Worm (Caenorhabditis elegans): ENCODE results near the gene C07B5.3.

C07B5.3 gene

ce11 chrX:9556038-9556437 lies 33.0 kb upstream of the C07B5.3 start:
- TF ChIP-seq dmd-4 (tag; optimal IDR thresholded peaks at IDR 0.05) (no peak), unc-39 (tag; optimal IDR thresholded peaks at IDR 0.05) (no peak), sem-4 (tag; optimal IDR thresholded peaks at IDR 0.05) (no peak), ceh-82 (tag; optimal IDR thresholded peaks at IDR 0.05) (no peak), aly-2 (tag; optimal IDR thresholded peaks at IDR 0.05) (no peak), sma-3 (GFP tag; optimal IDR thresholded peaks at IDR 0.05) (no peak), lin-13 (GFP tag; optimal IDR thresholded peaks at IDR 0.05) (no peak), F13H6.1 (tag; optimal IDR thresholded peaks at IDR 0.05) (no peak), elt-1 (tag; optimal IDR thresholded peaks at IDR 0.05) (no peak), gmeb-1 (tag; optimal IDR thresholded peaks at IDR 0.05) (no peak), nhr-23 (tag; optimal IDR thresholded peaks at IDR 0.05) (no peak), ZK546.5 (tag; optimal IDR thresholded peaks at IDR 0.05) (no peak)

ce11 chrX:9555238-9555637 lies 32.2 kb upstream of the C07B5.3 start:
- TF ChIP-seq nhr-10 (tag; optimal IDR thresholded peaks at IDR 0.05): no peak
- no peak for TF ChIP-seq peb-1 (tag; optimal IDR thresholded peaks at IDR 0.05)
- no peak for TF ChIP-seq nhr-6 (tag; optimal IDR thresholded peaks at IDR 0.05)
- no peak for TF ChIP-seq unc-62 (GFP tag; optimal IDR thresholded peaks at IDR 0.05)
- no peak for TF ChIP-seq lsy-2 (tag; optimal IDR thresholded peaks at IDR 0.05)
- TF ChIP-seq ceh-16 (tag; optimal IDR thresholded peaks at IDR 0.05): no peak
- no peak for TF ChIP-seq lin-39 (tag; optimal IDR thresholded peaks at IDR 0.05)
- TF ChIP-seq mab-5 (tag; optimal IDR thresholded peaks at IDR 0.05): no peak
- TF ChIP-seq nhr-21 (tag; optimal IDR thresholded peaks at IDR 0.05): no peak
- TF ChIP-seq nhr-11 (tag; optimal IDR thresholded peaks at IDR 0.05): no peak
- TF ChIP-seq mbf-1 (tag; optimal IDR thresholded peaks at IDR 0.05): no peak

- TF ChIP-seq sma-9 (GFP tag; optimal IDR thresholded peaks at IDR 0.05): peak; percentile 82
- TF ChIP-seq sma-9 (tag; optimal IDR thresholded peaks at IDR 0.05): no peak
- TF ChIP-seq nhr-129 (tag; optimal IDR thresholded peaks at IDR 0.05): peak; percentile 66
- TF ChIP-seq alr-1 (tag; optimal IDR thresholded peaks at IDR 0.05): no peak
- TF ChIP-seq sem-4 (tag; optimal IDR thresholded peaks at IDR 0.05): peak; percentile 34
- peak; percentile 25 for TF ChIP-seq egl-27 (tag; optimal IDR thresholded peaks at IDR 0.05)
- TF ChIP-seq F13H6.1 (tag; optimal IDR thresholded peaks at IDR 0.05): peak; percentile 3
- peak; percentile 83 for TF ChIP-seq nhr-25 (tag; optimal IDR thresholded peaks at IDR 0.05)
- no peak for TF ChIP-seq zag-1 (tag; optimal IDR thresholded peaks at IDR 0.05)
- TF ChIP-seq crh-2 (tag; optimal IDR thresholded peaks at IDR 0.05): peak; percentile 63
- TF ChIP-seq mdl-1 (tag; optimal IDR thresholded peaks at IDR 0.05): peak in 1 of 2 experiments; percentile 27
- TF ChIP-seq blmp-1 (tag; optimal IDR thresholded peaks at IDR 0.05; ENCODE audit: insufficient read depth): peak; percentile 92
- TF ChIP-seq C34F6.9 (tag; optimal IDR thresholded peaks at IDR 0.05): peak; percentile 22
- peak; percentile 0 for TF ChIP-seq nhr-6 (tag; optimal IDR thresholded peaks at IDR 0.05)
- TF ChIP-seq fos-1 (tag; optimal IDR thresholded peaks at IDR 0.05): peak; percentile 96
- TF ChIP-seq nhr-77 (tag; optimal IDR thresholded peaks at IDR 0.05): no peak
- peak; percentile 35 for TF ChIP-seq Y55F3AM.14 (GFP tag; optimal IDR thresholded peaks at IDR 0.05)
- TF ChIP-seq gmeb-1 (tag; optimal IDR thresholded peaks at IDR 0.05): peak; percentile 11
- TF ChIP-seq nhr-237 (tag; optimal IDR thresholded peaks at IDR 0.05): no peak
- peak; percentile 71 for TF ChIP-seq sma-3 (GFP tag; optimal IDR thresholded peaks at IDR 0.05)
Observed at ce11 chrX:9553095-9553494, 30.1 kb upstream of the C07B5.3 start.

- no peak for TF ChIP-seq nhr-10 (tag; optimal IDR thresholded peaks at IDR 0.05)
- no peak for TF ChIP-seq nhr-21 (tag; optimal IDR thresholded peaks at IDR 0.05)
- peak; percentile 32 for TF ChIP-seq crh-2 (tag; optimal IDR thresholded peaks at IDR 0.05)
- TF ChIP-seq mbf-1 (tag; optimal IDR thresholded peaks at IDR 0.05): no peak
- TF ChIP-seq peb-1 (tag; optimal IDR thresholded peaks at IDR 0.05): no peak
- TF ChIP-seq nhr-12 (tag; optimal IDR thresholded peaks at IDR 0.05): no peak
- no peak for TF ChIP-seq ceh-82 (tag; optimal IDR thresholded peaks at IDR 0.05)
- TF ChIP-seq nhr-23 (tag; optimal IDR thresholded peaks at IDR 0.05): no peak
- TF ChIP-seq ztf-11 (tag; optimal IDR thresholded peaks at IDR 0.05): no peak
- peak in 1 of 2 experiments; percentile 2 for TF ChIP-seq lsy-2 (tag; optimal IDR thresholded peaks at IDR 0.05)
- TF ChIP-seq aly-2 (tag; optimal IDR thresholded peaks at IDR 0.05): no peak
- peak; percentile 67 for TF ChIP-seq F13H6.1 (tag; optimal IDR thresholded peaks at IDR 0.05)
- no peak for TF ChIP-seq nhr-77 (tag; optimal IDR thresholded peaks at IDR 0.05)
- TF ChIP-seq alr-1 (tag; optimal IDR thresholded peaks at IDR 0.05): no peak
- TF ChIP-seq snpc-4 (tag; optimal IDR thresholded peaks at IDR 0.05): no peak
- peak; percentile 16 for TF ChIP-seq lin-13 (GFP tag; optimal IDR thresholded peaks at IDR 0.05)
- no peak for TF ChIP-seq unc-62 (GFP tag; optimal IDR thresholded peaks at IDR 0.05)
- no peak for TF ChIP-seq ztf-4 (tag; optimal IDR thresholded peaks at IDR 0.05)
- TF ChIP-seq nhr-6 (tag; optimal IDR thresholded peaks at IDR 0.05): no peak
- TF ChIP-seq ztf-1 (GFP tag; conservative IDR thresholded peaks at IDR 0.05): no peak
- no peak for TF ChIP-seq lin-11 (tag; optimal IDR thresholded peaks at IDR 0.05)
- TF ChIP-seq nhr-129 (tag; optimal IDR thresholded peaks at IDR 0.05): peak; percentile 20
- TF ChIP-seq C34F6.9 (tag; optimal IDR thresholded peaks at IDR 0.05): peak; percentile 25
- TF ChIP-seq R02D3.7 (tag; optimal IDR thresholded peaks at IDR 0.05): no peak
- no peak for TF ChIP-seq ceh-16 (tag; optimal IDR thresholded peaks at IDR 0.05)
- TF ChIP-seq fos-1 (tag; optimal IDR thresholded peaks at IDR 0.05): peak; percentile 38
- TF ChIP-seq elt-3 (tag; optimal IDR thresholded peaks at IDR 0.05): no peak
- peak; percentile 46 for TF ChIP-seq blmp-1 (tag; optimal IDR thresholded peaks at IDR 0.05; ENCODE audit: insufficient read depth)
- TF ChIP-seq skn-1 (tag; optimal IDR thresholded peaks at IDR 0.05): no peak
- TF ChIP-seq ZK546.5 (tag; optimal IDR thresholded peaks at IDR 0.05): no peak
- peak in 1 of 2 experiments; percentile 17 for TF ChIP-seq mdl-1 (tag; optimal IDR thresholded peaks at IDR 0.05)
Observed at ce11 chrX:9552404-9552803, 29.4 kb upstream of the C07B5.3 start.

Measured in whole organism, L2 larva.